Worm (Caenorhabditis elegans): ENCODE results near the gene Y26G10.5.

Gene Y26G10.5

ce11 chrV:17706217-17706806, 5.7 kb upstream of the Y26G10.5 start:
- TF ChIP-seq unc-39 (tag; optimal IDR thresholded peaks at IDR 0.05): no peak
- no peak for TF ChIP-seq nhr-129 (tag; optimal IDR thresholded peaks at IDR 0.05)
- TF ChIP-seq R02D3.7 (tag; optimal IDR thresholded peaks at IDR 0.05): no peak
- TF ChIP-seq ztf-1 (GFP tag; conservative IDR thresholded peaks at IDR 0.05): no peak
- no peak for TF ChIP-seq alr-1 (tag; optimal IDR thresholded peaks at IDR 0.05)
- TF ChIP-seq lsy-2 (tag; optimal IDR thresholded peaks at IDR 0.05): no peak
- no peak for TF ChIP-seq aly-2 (tag; optimal IDR thresholded peaks at IDR 0.05)
- TF ChIP-seq lin-13 (GFP tag; optimal IDR thresholded peaks at IDR 0.05): no peak
- no peak for TF ChIP-seq snpc-4 (tag; optimal IDR thresholded peaks at IDR 0.05)

- TF ChIP-seq nhr-237 (tag; optimal IDR thresholded peaks at IDR 0.05): no peak
- no peak for TF ChIP-seq egl-27 (tag; optimal IDR thresholded peaks at IDR 0.05)
- no peak for TF ChIP-seq ZK546.5 (tag; optimal IDR thresholded peaks at IDR 0.05)
- TF ChIP-seq unc-62 (GFP tag; optimal IDR thresholded peaks at IDR 0.05): no peak
Observed at ce11 chrV:17705814-17706213, 5.2 kb upstream of the Y26G10.5 start, which contains the start of gene W06D12.6. TSS of gene W06D12.6 (plus strand) at chrV:17706114.

ce11 chrV:17699659-17700058, 969 bp downstream of the Y26G10.5 start, which contains the start of gene Y26G10.6:
TSS of gene Y26G10.6 (plus strand) at chrV:17699959.
- TF ChIP-seq ztf-11 (tag; optimal IDR thresholded peaks at IDR 0.05) (no peak), mdl-1 (tag; optimal IDR thresholded peaks at IDR 0.05) (no peak), crh-2 (tag; optimal IDR thresholded peaks at IDR 0.05) (no peak), snpc-4 (tag; optimal IDR thresholded peaks at IDR 0.05) (no peak), gmeb-1 (tag; optimal IDR thresholded peaks at IDR 0.05) (no peak), nhr-12 (tag; optimal IDR thresholded peaks at IDR 0.05) (no peak), nhr-77 (tag; optimal IDR thresholded peaks at IDR 0.05) (no peak), skn-1 (tag; optimal IDR thresholded peaks at IDR 0.05) (no peak), F13H6.1 (tag; optimal IDR thresholded peaks at IDR 0.05) (no peak), nhr-10 (tag; optimal IDR thresholded peaks at IDR 0.05) (no peak), sem-4 (tag; optimal IDR thresholded peaks at IDR 0.05) (no peak)

- TF ChIP-seq zag-1 (tag; optimal IDR thresholded peaks at IDR 0.05) (no peak), ama-1 (optimal IDR thresholded peaks at IDR 0.05) (no peak), mab-5 (tag; optimal IDR thresholded peaks at IDR 0.05) (no peak), alr-1 (tag; optimal IDR thresholded peaks at IDR 0.05) (no peak), nhr-237 (tag; optimal IDR thresholded peaks at IDR 0.05) (no peak), egl-27 (tag; optimal IDR thresholded peaks at IDR 0.05) (no peak), ztf-4 (tag; optimal IDR thresholded peaks at IDR 0.05) (no peak), R02D3.7 (tag; optimal IDR thresholded peaks at IDR 0.05) (no peak), ztf-1 (GFP tag; conservative IDR thresholded peaks at IDR 0.05) (no peak), peb-1 (tag; optimal IDR thresholded peaks at IDR 0.05) (no peak), sma-3 (GFP tag; optimal IDR thresholded peaks at IDR 0.05) (no peak), ceh-82 (tag; optimal IDR thresholded peaks at IDR 0.05) (no peak), nhr-12 (tag; optimal IDR thresholded peaks at IDR 0.05) (no peak), aly-2 (tag; optimal IDR thresholded peaks at IDR 0.05) (no peak), unc-55 (GFP tag; optimal IDR thresholded peaks at IDR 0.05) (no peak), unc-39 (tag; optimal IDR thresholded peaks at IDR 0.05) (no peak), gmeb-1 (tag; optimal IDR thresholded peaks at IDR 0.05) (no peak), mdl-1 (tag; optimal IDR thresholded peaks at IDR 0.05) (no peak)
Observed at ce11 chrV:17699097-17699496, 1.5 kb downstream of the Y26G10.5 start, which contains the start of gene Y26G10.4. TSS of gene Y26G10.4 (minus strand) at chrV:17699197.

- TF ChIP-seq nhr-10 (tag; optimal IDR thresholded peaks at IDR 0.05) (no peak), nhr-77 (tag; optimal IDR thresholded peaks at IDR 0.05) (no peak), dmd-4 (tag; optimal IDR thresholded peaks at IDR 0.05) (no peak), unc-62 (GFP tag; optimal IDR thresholded peaks at IDR 0.05) (no peak), Y55F3AM.14 (GFP tag; optimal IDR thresholded peaks at IDR 0.05) (no peak), ztf-4 (tag; optimal IDR thresholded peaks at IDR 0.05) (no peak), zag-1 (tag; optimal IDR thresholded peaks at IDR 0.05) (no peak), ztf-11 (tag; optimal IDR thresholded peaks at IDR 0.05) (no peak), F13H6.1 (tag; optimal IDR thresholded peaks at IDR 0.05) (no peak), elt-1 (tag; optimal IDR thresholded peaks at IDR 0.05) (no peak), nhr-129 (tag; optimal IDR thresholded peaks at IDR 0.05) (no peak), lin-11 (tag; optimal IDR thresholded peaks at IDR 0.05) (no peak), nhr-25 (tag; optimal IDR thresholded peaks at IDR 0.05) (no peak), lin-39 (tag; optimal IDR thresholded peaks at IDR 0.05) (no peak), alr-1 (tag; optimal IDR thresholded peaks at IDR 0.05) (no peak), ama-1 (optimal IDR thresholded peaks at IDR 0.05) (no peak)
Observed at ce11 chrV:17696753-17697152, 3.9 kb downstream of the Y26G10.5 start, which contains the start of gene spp-29. TSS of gene spp-29 (minus strand) at chrV:17696853.
